Fruit fly (Drosophila melanogaster) whole organism, embryonic: ENCODE data around the gene fkh.

Source experiments
- B-H1 ChIP-seq: fragments of 200-800 bp; sonication (Bioruptor generic); IDR thresholded peaks from 3 replicates; pipeline ENCODE4 v1.3.6; 2022; ENCODE audit warnings: missing biosample characterization, missing genetic modification characterization
- CG10543 ChIP-seq: fragments of 200-800 bp; sonication (Bioruptor generic); optimal IDR thresholded peaks from 3 replicates; lab custom pipeline; 2017; ENCODE audit warnings: missing biosample characterization, mild to moderate bottlenecking, missing genetic modification characterization, moderate library complexity
- CG10979 ChIP-seq: fragments of 200-800 bp; sonication (Bioruptor generic); optimal IDR thresholded peaks from 2 replicates; lab custom pipeline; 2018; ENCODE audit warnings: missing biosample characterization, mild to moderate bottlenecking, missing genetic modification characterization, moderate library complexity
- CG11456 ChIP-seq: fragments of 200-800 bp; sonication (Bioruptor generic); IDR thresholded peaks from 3 replicates; pipeline ENCODE4 v1.3.6; 2022; ENCODE audit warnings: missing biosample characterization, missing genetic modification characterization
- CG1233 ChIP-seq: fragments of 200-800 bp; sonication (Bioruptor generic); optimal IDR thresholded peaks from 4 replicates; lab custom pipeline; 2018; ENCODE audit warnings: missing biosample characterization, mild to moderate bottlenecking, missing genetic modification characterization
- CG14860 ChIP-seq: fragments of 200-800 bp; sonication (Bioruptor generic); IDR thresholded peaks from 3 replicates; pipeline ENCODE4 v1.3.6; 2022; ENCODE audit warnings: missing biosample characterization, missing genetic modification characterization; ENCODE audit not compliant: partially characterized antibody
- CG16815 ChIP-seq: fragments of 200-800 bp; sonication (Bioruptor generic); optimal IDR thresholded peaks from 3 replicates; lab custom pipeline; 2017; ENCODE audit warnings: missing biosample characterization, mild to moderate bottlenecking, missing genetic modification characterization
- CG16863 ChIP-seq: fragments of 200-800 bp; sonication (Bioruptor generic); optimal IDR thresholded peaks from 3 replicates; lab custom pipeline; 2016; ENCODE audit warnings: missing biosample characterization, missing genetic modification characterization
- CG17328 ChIP-seq: fragments of 200-800 bp; sonication (Bioruptor generic); IDR thresholded peaks from 2 replicates; pipeline ENCODE4 v1.3.6; 2022; ENCODE audit warnings: missing biosample characterization, missing genetic modification characterization
- CG17802 ChIP-seq: fragments of 200-800 bp; sonication (Bioruptor generic); optimal IDR thresholded peaks from 2 replicates; lab custom pipeline; 2018; ENCODE audit warnings: missing biosample characterization, mild to moderate bottlenecking, missing genetic modification characterization, moderate library complexity
- CG17829 ChIP-seq: fragments of 200-800 bp; optimal IDR thresholded peaks from 2 replicates; lab custom pipeline; 2019; ENCODE audit warnings: missing biosample characterization, mild to moderate bottlenecking, missing genetic modification characterization, moderate library complexity
- CG18764 ChIP-seq: fragments of 200-800 bp; sonication (Bioruptor generic); optimal IDR thresholded peaks from 3 replicates; lab custom pipeline; 2016; ENCODE audit warnings: missing biosample characterization, missing genetic modification characterization
- CG2120 ChIP-seq: fragments of 200-800 bp; sonication (Bioruptor generic); optimal IDR thresholded peaks from 3 replicates; lab custom pipeline; 2016; ENCODE audit warnings: missing biosample characterization, missing genetic modification characterization
- CG2712 ChIP-seq: fragments of 200-800 bp; optimal IDR thresholded peaks from 3 replicates; lab custom pipeline; 2019; ENCODE audit warnings: missing biosample characterization, mild to moderate bottlenecking, missing genetic modification characterization, moderate library complexity
- CG30403 ChIP-seq: fragments of 200-800 bp; sonication (Bioruptor generic); optimal IDR thresholded peaks from 3 replicates; lab custom pipeline; 2016; ENCODE audit warnings: missing biosample characterization, missing genetic modification characterization
- CG34422 ChIP-seq: fragments of 200-800 bp; sonication (Bioruptor generic); IDR thresholded peaks from 3 replicates; pipeline ENCODE4 v1.3.6; 2022; ENCODE audit warnings: missing biosample characterization, missing genetic modification characterization
- CG43689 ChIP-seq: fragments of 200-800 bp; sonication (Bioruptor generic); IDR thresholded peaks from 2 replicates; pipeline ENCODE4 v1.3.6; 2022; ENCODE audit warnings: missing biosample characterization, missing genetic modification characterization
- CG5245 ChIP-seq: fragments of 200-800 bp; sonication (Bioruptor generic); optimal IDR thresholded peaks from 3 replicates; lab custom pipeline; 2016; ENCODE audit warnings: missing biosample characterization, missing genetic modification characterization
- CG8388 ChIP-seq: fragments of 200-800 bp; sonication (Bioruptor generic); optimal IDR thresholded peaks from 2 replicates; lab custom pipeline; 2019; ENCODE audit warnings: missing biosample characterization, mild to moderate bottlenecking, missing genetic modification characterization, moderate library complexity
- CG8478 ChIP-seq: fragments of >200 bp; optimal IDR thresholded peaks from 2 replicates; lab custom pipeline; 2018
- CG9215 ChIP-seq: fragments of 200-800 bp; sonication (Bioruptor generic); IDR thresholded peaks from 2 replicates; pipeline ENCODE4 v1.3.6; 2022; ENCODE audit warnings: missing biosample characterization, missing genetic modification characterization
- CkIIα-i1 ChIP-seq: fragments of 200-800 bp; sonication (Bioruptor generic); IDR thresholded peaks from 2 replicates; pipeline ENCODE4 v1.3.6; 2022; ENCODE audit warnings: missing biosample characterization, missing genetic modification characterization
- Drgx ChIP-seq: fragments of 200-800 bp; sonication (Bioruptor generic); IDR thresholded peaks from 2 replicates; pipeline ENCODE4 v1.3.6; 2022; ENCODE audit warnings: missing biosample characterization, missing genetic modification characterization
- HmgZ ChIP-seq: fragments of 200-800 bp; sonication (Bioruptor generic); optimal IDR thresholded peaks from 2 replicates; lab custom pipeline; 2018; ENCODE audit warnings: missing biosample characterization, mild to moderate bottlenecking, missing genetic modification characterization
- Lhr ChIP-seq: fragments of 200-800 bp; sonication (Bioruptor generic); optimal IDR thresholded peaks from 3 replicates; lab custom pipeline; 2017; ENCODE audit warnings: mild to moderate bottlenecking, missing biosample characterization, missing genetic modification reagents, missing genetic modification characterization
- Max ChIP-seq: fragments of 200-800 bp; sonication (Bioruptor generic); optimal IDR thresholded peaks from 2 replicates; lab custom pipeline; 2016; ENCODE audit warnings: missing biosample characterization, mild to moderate bottlenecking, missing genetic modification characterization
- Med ChIP-seq: fragments of 200-800 bp; sonication (Bioruptor generic); peaks from one replicate; lab custom pipeline; 2016; ENCODE audit warnings: missing biosample characterization, missing genetic modification characterization, mild to moderate bottlenecking, inconsistent platforms, moderate library complexity
- NC2α ChIP-seq: fragments of 200-800 bp; sonication (Bioruptor generic); optimal IDR thresholded peaks from 2 replicates; lab custom pipeline; 2016; ENCODE audit warnings: missing biosample characterization, missing genetic modification characterization
- Oli ChIP-seq: fragments of 200-800 bp; sonication (Bioruptor generic); optimal IDR thresholded peaks from 2 replicates; lab custom pipeline; 2018; ENCODE audit warnings: missing biosample characterization, mild to moderate bottlenecking, missing genetic modification characterization, moderate library complexity
- Ptx1 ChIP-seq: fragments of 200-800 bp; sonication (Bioruptor generic); IDR thresholded peaks from 2 replicates; pipeline ENCODE4 v1.3.6; 2022; ENCODE audit warnings: missing biosample characterization, missing genetic modification characterization
- Scr ChIP-seq: fragments of 200-800 bp; sonication (Bioruptor generic); IDR thresholded peaks from 2 replicates; pipeline ENCODE4 v1.3.6; 2022; ENCODE audit warnings: missing biosample characterization, missing genetic modification characterization; ENCODE audit not compliant: partially characterized antibody
- Sin3A ChIP-seq: fragments of >200 bp; optimal IDR thresholded peaks from 2 replicates; lab custom pipeline; 2018
- Sry-δ ChIP-seq: fragments of 200-800 bp; sonication (Bioruptor generic); optimal IDR thresholded peaks from 2 replicates; lab custom pipeline; 2016; ENCODE audit warnings: missing biosample characterization, missing genetic modification characterization
- Trl ChIP-seq, 3 experiments: fragments of >200 bp in 2 of 3; fragments of 200-800 bp in 1 of 3; sonication (Bioruptor generic) in 1 of 3; optimal IDR thresholded peaks; 2 replicates in 1 of 3; 3 replicates in 2 of 3; lab custom pipeline; 2016 to 2017; ENCODE audit warnings: missing biosample characterization in 1 of 3, missing genetic modification characterization in 1 of 3
- bcd ChIP-seq: fragments of 200-800 bp; sonication (Bioruptor generic); optimal IDR thresholded peaks from 2 replicates; lab custom pipeline; 2017; ENCODE audit warnings: missing biosample characterization, mild to moderate bottlenecking, missing genetic modification characterization
- chinmo ChIP-seq: fragments of 200-800 bp; sonication (Bioruptor generic); IDR thresholded peaks from 4 replicates; pipeline ENCODE4 v1.3.6; 2022; ENCODE audit warnings: missing biosample characterization, missing genetic modification characterization; ENCODE audit not compliant: partially characterized antibody
- crc ChIP-seq: fragments of 200-800 bp; sonication (Bioruptor generic); optimal IDR thresholded peaks from 2 replicates; lab custom pipeline; 2016; ENCODE audit warnings: missing biosample characterization, missing genetic modification characterization
- dmrt99B ChIP-seq: fragments of 200-800 bp; sonication (Bioruptor generic); optimal IDR thresholded peaks from 2 replicates; lab custom pipeline; 2018; ENCODE audit warnings: missing biosample characterization, mild to moderate bottlenecking, missing genetic modification characterization, moderate library complexity
- eve ChIP-seq, 2 experiments: fragments of >200 bp; optimal IDR thresholded peaks; 2 replicates each; lab custom pipeline; 2017; ENCODE audit warnings: missing biosample characterization in 2 of 2, missing genetic modification characterization in 2 of 2
- fd64A ChIP-seq: fragments of 200-800 bp; sonication (Bioruptor generic); optimal IDR thresholded peaks from 3 replicates; lab custom pipeline; 2018; ENCODE audit warnings: missing biosample characterization, mild to moderate bottlenecking, missing genetic modification characterization
- fru ChIP-seq: fragments of >200 bp; optimal IDR thresholded peaks from 2 replicates; lab custom pipeline; 2017
- her ChIP-seq: fragments of 200-800 bp; sonication (Bioruptor generic); optimal IDR thresholded peaks from 2 replicates; lab custom pipeline; 2016; ENCODE audit warnings: missing biosample characterization, missing genetic modification characterization
- ken ChIP-seq: fragments of 200-800 bp; sonication (Bioruptor generic); IDR thresholded peaks from 3 replicates; pipeline ENCODE4 v1.3.6; 2022; ENCODE audit warnings: missing biosample characterization, missing genetic modification characterization
- luna ChIP-seq: fragments of 200-800 bp; sonication (Bioruptor generic); optimal IDR thresholded peaks from 2 replicates; lab custom pipeline; 2016; ENCODE audit warnings: missing biosample characterization, missing genetic modification characterization
- otp ChIP-seq: fragments of 200-800 bp; sonication (Bioruptor generic); IDR thresholded peaks from 3 replicates; pipeline ENCODE4, ENCODE4 v1.3.6; 2022; ENCODE audit warnings: missing biosample characterization, missing genetic modification characterization
- repo ChIP-seq: fragments of 200-800 bp; sonication (Bioruptor generic); optimal IDR thresholded peaks from 2 replicates; lab custom pipeline; 2016; ENCODE audit warnings: missing biosample characterization, missing genetic modification characterization
- schlank ChIP-seq: fragments of 200-800 bp; sonication (Bioruptor generic); optimal IDR thresholded peaks from 2 replicates; lab custom pipeline; 2018; ENCODE audit warnings: missing biosample characterization, mild to moderate bottlenecking, missing genetic modification characterization
- sisA ChIP-seq: fragments of 200-800 bp; sonication (Bioruptor generic); IDR thresholded peaks from 2 replicates; pipeline ENCODE4 v1.3.6; 2022; ENCODE audit warnings: missing biosample characterization, missing genetic modification characterization
- sna ChIP-seq: fragments of 200-800 bp; sonication (Bioruptor generic); IDR thresholded peaks from 2 replicates; pipeline ENCODE4 v1.3.6; 2022; ENCODE audit warnings: missing biosample characterization, missing genetic modification characterization; ENCODE audit not compliant: partially characterized antibody
- usp ChIP-seq: fragments of >200 bp; optimal IDR thresholded peaks from 2 replicates; lab custom pipeline; 2017; ENCODE audit warnings: missing biosample characterization, missing genetic modification characterization
- vnd ChIP-seq: fragments of 200-800 bp; sonication (Bioruptor generic); IDR thresholded peaks from 3 replicates; pipeline ENCODE4 v1.3.6; 2022; ENCODE audit warnings: missing biosample characterization, missing genetic modification characterization; ENCODE audit not compliant: partially characterized antibody
- wek ChIP-seq: fragments of 200-800 bp; sonication (Bioruptor generic); optimal IDR thresholded peaks from 3 replicates; lab custom pipeline; 2018; ENCODE audit warnings: missing biosample characterization, mild to moderate bottlenecking, missing genetic modification characterization, moderate library complexity

Gene fkh

dm6 chr3R:28590462-28590861 lies 5.4 kb upstream of the fkh start (continued):
- TF ChIP-seq CG8388 (GFP tag; lab: Kevin White, UChicago), result peak; percentile 28
- TF ChIP-seq CG1233 (GFP tag; lab: Kevin White, UChicago), result peak; percentile 27
- TF ChIP-seq eve (GFP tag; optimal IDR thresholded peaks at IDR 0.05; lab: Kevin White, UChicago), result no peak
- TF ChIP-seq Sry-δ (GFP tag; lab: Kevin White, UChicago), result no peak
- TF ChIP-seq CG9215 (GFP tag; lab: Robert Waterston, UW), result no peak
- peak; percentile 32; the same call in 1 of the 2 replicates for TF ChIP-seq CG43689 (GFP tag; lab: Robert Waterston, UW)
- no peak for TF ChIP-seq CG34422 (GFP tag; lab: Robert Waterston, UW)
- peak; percentile 3 for TF ChIP-seq CG2712 (tag; lab: Kevin White, UChicago)
- TF ChIP-seq Drgx (GFP tag; lab: Robert Waterston, UW), result no peak
- peak; percentile 71 for TF ChIP-seq fd64A (GFP tag; lab: Kevin White, UChicago)
- TF ChIP-seq usp (GFP tag; lab: Kevin White, UChicago), result no peak
- no peak for TF ChIP-seq chinmo (GFP tag; lab: Robert Waterston, UW)
- peak; percentile 19; the same call in 1 of the 3 replicates for TF ChIP-seq B-H1 (GFP tag; lab: Robert Waterston, UW)
- TF ChIP-seq dmrt99B, result peak; percentile 53
- peak; percentile 50 for TF ChIP-seq HmgZ
- peak; percentile 76 for TF ChIP-seq Med (GFP tag; lab: Kevin White, UChicago)
- TF ChIP-seq Sin3A (lab: Kevin White, UChicago), result no peak
- TF ChIP-seq CG5245 (GFP tag; lab: Kevin White, UChicago), result no peak
- TF ChIP-seq CG2120, result no peak
- no peak for TF ChIP-seq CkIIα-i1 (GFP tag; lab: Robert Waterston, UW)
- no peak for TF ChIP-seq CG18764 (GFP tag; lab: Kevin White, UChicago)
- peak; percentile 4 for TF ChIP-seq CG17829 (tag; lab: Kevin White, UChicago)
- TF ChIP-seq Trl (optimal IDR thresholded peaks at IDR 0.05; lab: Kevin White, UChicago), result no peak
- TF ChIP-seq Trl (GFP tag; optimal IDR thresholded peaks at IDR 0.05; lab: Kevin White, UChicago), result peak; percentile 17
- TF ChIP-seq CG16815 (GFP tag; lab: Kevin White, UChicago), result no peak
- TF ChIP-seq CG30403 (GFP tag; lab: Kevin White, UChicago), result no peak
- TF ChIP-seq Ptx1 (GFP tag; lab: Robert Waterston, UW), result no peak
- peak; percentile 79; the same call in 2 of the 3 replicates for TF ChIP-seq otp
- 0 out of 3 replicates have a peak, but pooled peaks have one; percentile 41 for TF ChIP-seq ken (GFP tag; lab: Robert Waterston, UW)
- no peak for TF ChIP-seq Scr (GFP tag; lab: Robert Waterston, UW)
- TF ChIP-seq CG16863 (GFP tag; lab: Kevin White, UChicago), result no peak
- no peak for TF ChIP-seq NC2α (GFP tag; lab: Kevin White, UChicago)
- no peak for TF ChIP-seq CG14860 (GFP tag; lab: Robert Waterston, UW)
- TF ChIP-seq Max, result no peak
- TF ChIP-seq CG17802 (tag; lab: Kevin White, UChicago), result peak; percentile 5
- TF ChIP-seq crc (GFP tag; lab: Kevin White, UChicago), result no peak
- no peak for TF ChIP-seq CG17328 (GFP tag; lab: Robert Waterston, UW)
- TF ChIP-seq sna (GFP tag; lab: Robert Waterston, UW), result no peak
- TF ChIP-seq sisA (GFP tag; lab: Robert Waterston, UW), result no peak
- TF ChIP-seq CG10543 (GFP tag; lab: Kevin White, UChicago), result peak; percentile 43
- TF ChIP-seq luna (GFP tag; lab: Kevin White, UChicago), result no peak
- TF ChIP-seq fru (lab: Kevin White, UChicago), result no peak
- peak; percentile 33 for TF ChIP-seq bcd (GFP tag; lab: Kevin White, UChicago)
- TF ChIP-seq Lhr (GFP tag; lab: Kevin White, UChicago), result no peak
- no peak for TF ChIP-seq repo (GFP tag; lab: Kevin White, UChicago)
- TF ChIP-seq CG8478, result no peak
- TF ChIP-seq her, result no peak
- peak; percentile 13 for TF ChIP-seq Oli
- no peak for TF ChIP-seq vnd (GFP tag; lab: Robert Waterston, UW)
- no peak for TF ChIP-seq schlank (tag; lab: Kevin White, UChicago)
- TF ChIP-seq CG11456, result 0 out of 3 replicates have a peak, but pooled peaks have one; percentile 31
- peak; percentile 24 for TF ChIP-seq CG10979 (tag; lab: Kevin White, UChicago)
- TF ChIP-seq wek (GFP tag; lab: Kevin White, UChicago), result peak; percentile 78
